Fruit fly (Drosophila melanogaster): ENCODE measurements around the gene p-cup.

Gene p-cup

dm6 chrX:17397103-17397711 lies 51.4 kb downstream of the p-cup start, which contains the start of gene B-H1:
B-H1 (plus strand) TSS chrX:17397478.
- TF ChIP-seq Vsx2 (GFP tag; optimal IDR thresholded peaks at IDR 0.05; ENCODE audit: partially characterized antibody) (peak; percentile 60), Abd-B (GFP tag; optimal IDR thresholded peaks at IDR 0.05) (no peak), Hr78 (GFP tag; optimal IDR thresholded peaks at IDR 0.05) (no peak), Myc (optimal IDR thresholded peaks at IDR 0.05) (no peak)
